Worm (Caenorhabditis elegans) whole organism, L1 larva: Measurements from ENCODE around the gene aars-1.

Experiments
- aly-2 ChIP-seq: fragments of 150-350 bp; optimal IDR thresholded peaks from 2 replicates; lab custom pipeline; 2014; ENCODE audit warnings: missing biosample characterization, missing genetic modification characterization
- egl-27 ChIP-seq, 2 experiments: fragments of 150-350 bp in 1 of 2; sonication (generic microtip); optimal IDR thresholded peaks; 3 replicates each; lab custom pipeline; 2017 to 2018; ENCODE audit warnings: missing biosample characterization in 2 of 2, missing genetic modification characterization in 2 of 2, missing genetic modification reagents in 2 of 2
- elt-2 ChIP-seq: sonication (generic microtip); optimal IDR thresholded peaks from 2 replicates; lab custom pipeline; 2016; ENCODE audit warnings: missing genetic modification characterization, mild to moderate bottlenecking, inconsistent platforms, missing compliant biosample characterization, missing genetic modification reagents
- elt-3 ChIP-seq, 6 experiments: fragments of 150-350 bp in 1 of 6; sonication (generic microtip); optimal IDR thresholded peaks; 2 replicates each; lab custom pipeline; 2017 to 2018; ENCODE audit warnings: missing biosample characterization in 6 of 6, missing genetic modification characterization in 6 of 6, inconsistent platforms in 1 of 6
- fos-1 ChIP-seq: fragments of 150-350 bp; optimal IDR thresholded peaks from 2 replicates; lab custom pipeline; 2014; ENCODE audit warnings: missing biosample characterization, missing genetic modification characterization
- jun-1 ChIP-seq: fragments of 150-350 bp; optimal IDR thresholded peaks from 2 replicates; lab custom pipeline; 2014; ENCODE audit warnings: missing biosample characterization, missing genetic modification reagents, missing genetic modification characterization
- lsy-2 ChIP-seq, 2 experiments: fragments of 150-350 bp; optimal IDR thresholded peaks; 2 replicates each; lab custom pipeline; 2014; ENCODE audit warnings: missing biosample characterization in 2 of 2, missing genetic modification characterization in 2 of 2
- nhr-237 ChIP-seq: fragments of 150-350 bp; optimal IDR thresholded peaks from 2 replicates; lab custom pipeline; 2014; ENCODE audit warnings: missing biosample characterization, missing genetic modification characterization
- nhr-28 ChIP-seq: fragments of 150-350 bp; optimal IDR thresholded peaks from 2 replicates; lab custom pipeline; 2014; ENCODE audit warnings: missing biosample characterization, missing genetic modification characterization
- pqm-1 ChIP-seq: sonication (generic microtip); optimal IDR thresholded peaks from 3 replicates; lab custom pipeline; 2017; ENCODE audit warnings: missing biosample characterization, missing genetic modification characterization
- skn-1 ChIP-seq: fragments of 150-350 bp; optimal IDR thresholded peaks from 2 replicates; lab custom pipeline; 2014; ENCODE audit warnings: missing biosample characterization, missing genetic modification characterization
- tlp-1 ChIP-seq: fragments of 150-350 bp; optimal IDR thresholded peaks from 2 replicates; lab custom pipeline; 2014; ENCODE audit warnings: missing biosample characterization, missing genetic modification characterization

ce11 chrII:11448753-11449152, 15.5 kb downstream of the aars-1 start, which contains the start of gene W02B12.1:
- TF ChIP-seq pqm-1 (tag; lab: Kevin White, UChicago) (no peak), fos-1 (tag; lab: Kevin White, UChicago) (no peak), lsy-2 (tag; optimal IDR thresholded peaks at IDR 0.05; lab: Kevin White, UChicago) (no peak), nhr-237 (tag; lab: Kevin White, UChicago) (no peak), elt-2 (tag; lab: Kevin White, UChicago) (peak; percentile 57), jun-1 (tag; lab: Kevin White, UChicago) (no peak), nhr-28 (tag; lab: Kevin White, UChicago) (no peak), skn-1 (tag; lab: Kevin White, UChicago) (no peak), tlp-1 (tag; lab: Kevin White, UChicago) (no peak), egl-27 (tag; optimal IDR thresholded peaks at IDR 0.05; lab: Kevin White, UChicago) (no peak), elt-3 (tag; optimal IDR thresholded peaks at IDR 0.05; lab: Kevin White, UChicago) (no peak), aly-2 (tag; lab: Kevin White, UChicago) (no peak)
